Worm (Caenorhabditis elegans): ENCODE results near the gene F26A1.9.

- TF ChIP-seq dpl-1 (GFP tag; optimal IDR thresholded peaks at IDR 0.05) = no peak
- TF ChIP-seq unc-130 (tag; optimal IDR thresholded peaks at IDR 0.05) = no peak
- no peak for TF ChIP-seq fkh-4 (tag; optimal IDR thresholded peaks at IDR 0.05; ENCODE audit: borderline replicate concordance)
Measured at ce11 chrIII:4859039-4859438, 29.7 kb upstream of the F26A1.9 start, which contains the start of gene C35D10.6.

Data from whole organism, L1 larva.